Fruit fly (Drosophila melanogaster): Measurements from ENCODE around the gene Plc21C.

dm6 chr2L:403627-404575, 98.2 kb downstream of the Plc21C start, which contains the start of gene Polr1B:
- TF ChIP-seq EcR (GFP tag; optimal IDR thresholded peaks at IDR 0.05) (no peak), CG32121 (GFP tag; IDR thresholded peaks at IDR 0.05) (no peak), Ets98B (GFP tag; IDR thresholded peaks at IDR 0.05) (no peak), CG8301 (tag; optimal IDR thresholded peaks at IDR 0.05) (no peak), Pif1B (GFP tag; optimal IDR thresholded peaks at IDR 0.05) (no peak), CG9948 (tag; optimal IDR thresholded peaks at IDR 0.05) (no peak)

Data from whole organism, pupa.